Fruit fly (Drosophila melanogaster) whole organism, embryonic: ENCODE results near the gene CG11409.

Source experiments
- Atf6 ChIP-seq: fragments of 200-800 bp; sonication (Bioruptor generic); IDR thresholded peaks from 2 replicates; pipeline ENCODE4 v1.3.6; 2022; ENCODE audit warnings: missing biosample characterization, missing genetic modification characterization
- CG1024 ChIP-seq: fragments of 200-800 bp; sonication (Bioruptor generic); IDR thresholded peaks from 2 replicates; pipeline ENCODE4 v1.3.6; 2022; ENCODE audit warnings: missing biosample characterization, missing genetic modification characterization
- CG10431 ChIP-seq: fragments of 200-800 bp; sonication (Bioruptor generic); optimal IDR thresholded peaks from 3 replicates; lab custom pipeline; 2018; ENCODE audit warnings: missing biosample characterization, mild to moderate bottlenecking, missing genetic modification characterization
- CG10654 ChIP-seq: fragments of 200-800 bp; sonication (Bioruptor generic); optimal IDR thresholded peaks from 2 replicates; lab custom pipeline; 2016; ENCODE audit warnings: missing biosample characterization, missing genetic modification characterization
- CG11398 ChIP-seq: fragments of 200-800 bp; sonication (Bioruptor generic); optimal IDR thresholded peaks from 2 replicates; lab custom pipeline; 2016; ENCODE audit warnings: missing biosample characterization, missing genetic modification characterization
- CG12391 ChIP-seq: fragments of 200-800 bp; sonication (Bioruptor generic); optimal IDR thresholded peaks from 3 replicates; lab custom pipeline; 2018; ENCODE audit warnings: missing biosample characterization, mild to moderate bottlenecking, missing genetic modification characterization, moderate library complexity
- CG12744 ChIP-seq: fragments of 200-800 bp; sonication (Bioruptor generic); optimal IDR thresholded peaks from 2 replicates; lab custom pipeline; 2016; ENCODE audit warnings: missing biosample characterization, missing genetic modification characterization
- CG12769 ChIP-seq: fragments of 200-800 bp; sonication (Bioruptor generic); optimal IDR thresholded peaks from 2 replicates; lab custom pipeline; 2019; ENCODE audit warnings: missing biosample characterization, mild to moderate bottlenecking, missing genetic modification characterization, moderate library complexity
- CG12942 ChIP-seq: fragments of 200-800 bp; sonication (Bioruptor generic); optimal IDR thresholded peaks from 3 replicates; lab custom pipeline; 2016; ENCODE audit warnings: missing biosample characterization, missing genetic modification characterization
- CG14050 ChIP-seq: fragments of 200-800 bp; sonication (Bioruptor generic); IDR thresholded peaks from 3 replicates; pipeline ENCODE4 v1.3.6; 2022; ENCODE audit warnings: missing biosample characterization, missing genetic modification characterization
- CG15073 ChIP-seq: fragments of 200-800 bp; sonication (Bioruptor generic); optimal IDR thresholded peaks from 2 replicates; lab custom pipeline; 2016; ENCODE audit warnings: missing biosample characterization, missing genetic modification characterization
- CG15696 ChIP-seq: fragments of 200-800 bp; sonication (Bioruptor generic); optimal IDR thresholded peaks from 2 replicates; lab custom pipeline; 2019; ENCODE audit warnings: missing biosample characterization, mild to moderate bottlenecking, missing genetic modification characterization, moderate library complexity
- CG16863 ChIP-seq: fragments of 200-800 bp; sonication (Bioruptor generic); optimal IDR thresholded peaks from 3 replicates; lab custom pipeline; 2016; ENCODE audit warnings: missing biosample characterization, missing genetic modification characterization
- CG17568 ChIP-seq: fragments of 200-800 bp; sonication (Bioruptor generic); optimal IDR thresholded peaks from 2 replicates; lab custom pipeline; 2018; ENCODE audit warnings: missing biosample characterization, mild to moderate bottlenecking, missing genetic modification characterization, moderate library complexity
- CG1792 ChIP-seq: fragments of 200-800 bp; sonication (Bioruptor generic); optimal IDR thresholded peaks from 2 replicates; lab custom pipeline; 2016; ENCODE audit warnings: missing biosample characterization, missing genetic modification characterization
- CG2678 ChIP-seq: fragments of 200-800 bp; sonication (Bioruptor generic); optimal IDR thresholded peaks from 3 replicates; lab custom pipeline; 2019; ENCODE audit warnings: missing biosample characterization, mild to moderate bottlenecking, missing genetic modification characterization, moderate library complexity
- CG2875 ChIP-seq: fragments of 200-800 bp; sonication (Bioruptor generic); optimal IDR thresholded peaks from 2 replicates; lab custom pipeline; 2017; ENCODE audit warnings: missing biosample characterization, mild to moderate bottlenecking, missing genetic modification characterization, missing genetic modification reagents
- CG31224 ChIP-seq: fragments of 200-800 bp; sonication (Bioruptor generic); IDR thresholded peaks from 2 replicates; pipeline ENCODE4 v1.3.6; 2022; ENCODE audit warnings: missing biosample characterization, missing genetic modification characterization
- CG31388 ChIP-seq: fragments of 200-800 bp; sonication (Bioruptor generic); optimal IDR thresholded peaks from 2 replicates; lab custom pipeline; 2016; ENCODE audit warnings: missing biosample characterization, missing genetic modification characterization
- CG33557 ChIP-seq: fragments of 200-800 bp; sonication (Bioruptor generic); optimal IDR thresholded peaks from 2 replicates; lab custom pipeline; 2019; ENCODE audit warnings: missing biosample characterization, mild to moderate bottlenecking, missing genetic modification characterization, moderate library complexity
- CG3407 ChIP-seq: fragments of 200-800 bp; sonication (Bioruptor generic); optimal IDR thresholded peaks from 2 replicates; lab custom pipeline; 2018; ENCODE audit warnings: missing biosample characterization, mild to moderate bottlenecking, missing genetic modification characterization
- CG34376 ChIP-seq: fragments of 200-800 bp; sonication (Bioruptor generic); optimal IDR thresholded peaks from 2 replicates; lab custom pipeline; 2018; ENCODE audit warnings: missing biosample characterization, mild to moderate bottlenecking, missing genetic modification characterization
- CG4360 ChIP-seq: fragments of 200-800 bp; sonication (Bioruptor generic); IDR thresholded peaks from 2 replicates; pipeline ENCODE4 v1.3.6; 2022; ENCODE audit warnings: missing biosample characterization, missing genetic modification characterization
- CG4730 ChIP-seq: fragments of 200-800 bp; sonication (Bioruptor generic); IDR thresholded peaks from 2 replicates; pipeline ENCODE4 v1.3.6; 2022; ENCODE audit warnings: missing biosample characterization, missing genetic modification characterization
- CG5180 ChIP-seq: fragments of 200-800 bp; sonication (Bioruptor generic); optimal IDR thresholded peaks from 3 replicates; lab custom pipeline; 2017; ENCODE audit warnings: missing biosample characterization, missing genetic modification characterization, mild to moderate bottlenecking, moderate library complexity, missing genetic modification reagents
- CG7372 ChIP-seq: fragments of 200-800 bp; sonication (Bioruptor generic); IDR thresholded peaks from 2 replicates; pipeline ENCODE4 v1.3.6; 2022; ENCODE audit warnings: missing biosample characterization, missing genetic modification characterization
- CG8089 ChIP-seq: fragments of 200-800 bp; sonication (Bioruptor generic); optimal IDR thresholded peaks from 3 replicates; lab custom pipeline; 2016; ENCODE audit warnings: missing biosample characterization, missing genetic modification characterization
- CG8290 ChIP-seq, 3 experiments: fragments of 200-800 bp; sonication (Bioruptor generic); optimal IDR thresholded peaks; 2 replicates each; lab custom pipeline; 2016 to 2019; ENCODE audit warnings: missing biosample characterization in 3 of 3, missing genetic modification characterization in 3 of 3, mild to moderate bottlenecking in 2 of 3, moderate library complexity in 1 of 3
- CG9215 ChIP-seq: fragments of 200-800 bp; sonication (Bioruptor generic); IDR thresholded peaks from 2 replicates; pipeline ENCODE4 v1.3.6; 2022; ENCODE audit warnings: missing biosample characterization, missing genetic modification characterization
- Fer1 ChIP-seq: fragments of 200-800 bp; sonication (Bioruptor generic); optimal IDR thresholded peaks from 2 replicates; lab custom pipeline; 2017; ENCODE audit warnings: missing biosample characterization, mild to moderate bottlenecking, missing genetic modification characterization
- H15 ChIP-seq: fragments of 200-800 bp; sonication (Bioruptor generic); IDR thresholded peaks from 3 replicates; pipeline ENCODE4 v1.3.6; 2022; ENCODE audit warnings: missing biosample characterization, missing genetic modification characterization
- HLH3B ChIP-seq: fragments of 200-800 bp; sonication (Bioruptor generic); IDR thresholded peaks from 2 replicates; pipeline ENCODE4 v1.3.6; 2022; ENCODE audit warnings: missing biosample characterization, missing genetic modification characterization
- Hand ChIP-seq: fragments of 200-800 bp; sonication (Bioruptor generic); optimal IDR thresholded peaks from 2 replicates; lab custom pipeline; 2017; ENCODE audit warnings: mild to moderate bottlenecking, missing biosample characterization, missing genetic modification reagents, missing genetic modification characterization
- Meics ChIP-seq: fragments of 200-800 bp; sonication (Bioruptor generic); optimal IDR thresholded peaks from 2 replicates; lab custom pipeline; 2017; ENCODE audit warnings: missing biosample characterization, mild to moderate bottlenecking, missing genetic modification characterization
- Myb ChIP-seq: fragments of 200-800 bp; sonication (Bioruptor generic); optimal IDR thresholded peaks from 2 replicates; lab custom pipeline; 2016; ENCODE audit warnings: missing biosample characterization, missing genetic modification characterization
- Opbp ChIP-seq: fragments of 200-800 bp; sonication (Bioruptor generic); IDR thresholded peaks from 3 replicates; pipeline ENCODE4 v1.3.6; 2022; ENCODE audit warnings: missing biosample characterization, missing genetic modification characterization; ENCODE audit not compliant: partially characterized antibody
- YL-1 ChIP-seq: fragments of 200-800 bp; sonication (Bioruptor generic); optimal IDR thresholded peaks from 3 replicates; lab custom pipeline; 2017; ENCODE audit warnings: missing biosample characterization, mild to moderate bottlenecking, missing genetic modification characterization
- ara ChIP-seq: fragments of 200-800 bp; sonication (Bioruptor generic); IDR thresholded peaks from 2 replicates; pipeline ENCODE4 v1.3.6; 2022; ENCODE audit warnings: missing biosample characterization, missing genetic modification characterization
- cas ChIP-seq: fragments of 200-800 bp; sonication (Bioruptor generic); IDR thresholded peaks from 2 replicates; pipeline ENCODE4 v1.3.6; 2022; ENCODE audit warnings: missing biosample characterization, missing genetic modification characterization
- chif ChIP-seq, 2 experiments: fragments of 200-800 bp; sonication (Bioruptor generic); optimal IDR thresholded peaks; 3 replicates each; lab custom pipeline; 2016; ENCODE audit warnings: missing biosample characterization in 2 of 2, missing genetic modification characterization in 2 of 2
- dimm ChIP-seq: fragments of 200-800 bp; sonication (Bioruptor generic); IDR thresholded peaks from 2 replicates; pipeline ENCODE4 v1.3.6; 2022; ENCODE audit warnings: missing biosample characterization, missing genetic modification characterization
- esg ChIP-seq: fragments of 200-800 bp; sonication (Bioruptor generic); conservative IDR thresholded peaks from 2 replicates; pipeline ENCODE4 v1.3.6; 2022; ENCODE audit warnings: missing biosample characterization, missing genetic modification characterization
- gro ChIP-seq: fragments of 200-800 bp; sonication (Bioruptor generic); optimal IDR thresholded peaks from 2 replicates; lab custom pipeline; 2016; ENCODE audit warnings: missing biosample characterization, missing genetic modification characterization
- jigr1 ChIP-seq: fragments of 200-800 bp; sonication (Bioruptor generic); IDR thresholded peaks from 3 replicates; pipeline ENCODE4 v1.3.6; 2022; ENCODE audit warnings: missing biosample characterization, missing genetic modification characterization
- maf-S ChIP-seq: fragments of 200-800 bp; sonication (Bioruptor generic); optimal IDR thresholded peaks from 2 replicates; lab custom pipeline; 2016; ENCODE audit warnings: missing biosample characterization, missing genetic modification characterization
- nom ChIP-seq: fragments of 200-800 bp; sonication (Bioruptor generic); optimal IDR thresholded peaks from 2 replicates; lab custom pipeline; 2017; ENCODE audit warnings: missing biosample characterization, missing genetic modification characterization, mild to moderate bottlenecking, moderate library complexity, missing genetic modification reagents
- repo ChIP-seq: fragments of 200-800 bp; sonication (Bioruptor generic); optimal IDR thresholded peaks from 2 replicates; lab custom pipeline; 2016; ENCODE audit warnings: missing biosample characterization, missing genetic modification characterization
- row ChIP-seq: fragments of 200-800 bp; sonication (Bioruptor generic); IDR thresholded peaks from 3 replicates; pipeline ENCODE4 v1.3.6; 2022; ENCODE audit warnings: missing biosample characterization, missing genetic modification characterization
- scrt ChIP-seq: fragments of 200-800 bp; sonication (Bioruptor generic); optimal IDR thresholded peaks from 2 replicates; lab custom pipeline; 2018; ENCODE audit warnings: missing biosample characterization, mild to moderate bottlenecking, missing genetic modification characterization, moderate library complexity
- sqz ChIP-seq: fragments of 200-800 bp; sonication (Bioruptor generic); optimal IDR thresholded peaks from 3 replicates; lab custom pipeline; 2018; ENCODE audit warnings: missing biosample characterization, mild to moderate bottlenecking, missing genetic modification characterization
- tin ChIP-seq: fragments of 200-800 bp; sonication (Bioruptor generic); optimal IDR thresholded peaks from 3 replicates; lab custom pipeline; 2016; ENCODE audit warnings: missing biosample characterization, missing genetic modification characterization

The CG11409 gene

DNA sequence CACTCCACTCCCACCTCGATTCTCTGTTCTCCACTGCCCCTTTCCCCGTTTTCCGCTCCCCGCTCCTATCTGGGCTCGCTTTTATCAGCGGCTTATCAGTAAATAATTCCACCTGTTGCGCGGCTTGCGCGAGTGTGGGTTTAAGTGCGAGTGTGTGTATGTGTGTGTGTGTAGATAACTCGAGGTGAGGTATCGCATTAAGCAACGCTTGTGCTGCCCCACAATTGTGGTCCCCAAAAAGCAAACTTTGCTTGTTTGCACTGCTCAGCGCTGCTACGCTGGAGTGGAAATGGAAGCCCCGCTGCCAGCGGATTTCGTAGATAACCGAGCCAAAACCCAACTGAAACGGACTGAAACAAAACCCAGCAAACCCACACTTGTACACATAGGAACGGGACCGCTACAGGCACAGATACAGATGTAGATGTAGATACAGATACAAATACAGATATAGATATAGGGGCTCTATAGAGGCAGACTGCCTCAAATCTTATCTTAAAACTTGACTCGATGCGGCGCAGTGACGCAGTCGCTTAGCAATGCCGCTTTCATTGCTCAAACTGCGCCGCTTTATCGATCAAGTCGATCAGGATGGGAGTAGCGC is 45.9 kb upstream of the CG11409 start (continued):
- TF ChIP-seq CG8290 (GFP tag; optimal IDR thresholded peaks at IDR 0.05; lab: Kevin White, UChicago): no peak
- TF ChIP-seq CG8290 (tag; optimal IDR thresholded peaks at IDR 0.05; lab: Kevin White, UChicago): peak in 1 of 2 experiments; percentile 34
- TF ChIP-seq CG7372 (GFP tag; lab: Robert Waterston, UW): no peak
- no peak for TF ChIP-seq tin (GFP tag; lab: Kevin White, UChicago)
- TF ChIP-seq Opbp (GFP tag; lab: Robert Waterston, UW): no peak
- TF ChIP-seq CG1792 (GFP tag; lab: Kevin White, UChicago): no peak
- no peak for TF ChIP-seq CG17568 (GFP tag; lab: Kevin White, UChicago)
- TF ChIP-seq CG14050 (GFP tag; lab: Robert Waterston, UW): no peak
- peak; percentile 11 for TF ChIP-seq CG5180
- TF ChIP-seq Atf6: no peak
- no peak for TF ChIP-seq CG9215 (GFP tag; lab: Robert Waterston, UW)
- TF ChIP-seq CG3407 (GFP tag; lab: Kevin White, UChicago): peak; percentile 35
- TF ChIP-seq jigr1 (GFP tag; lab: Robert Waterston, UW): no peak
- TF ChIP-seq esg: no peak
- peak; percentile 32 for TF ChIP-seq CG34376
- TF ChIP-seq nom (GFP tag; lab: Kevin White, UChicago): no peak
- TF ChIP-seq CG31224 (GFP tag; lab: Robert Waterston, UW): no peak
- TF ChIP-seq CG31388 (GFP tag; lab: Kevin White, UChicago): no peak
- no peak for TF ChIP-seq CG10654 (GFP tag; lab: Kevin White, UChicago)
- TF ChIP-seq CG12769: peak; percentile 32
- no peak for TF ChIP-seq Meics (GFP tag; lab: Kevin White, UChicago)
- no peak for TF ChIP-seq Hand (GFP tag; lab: Kevin White, UChicago)
- no peak for TF ChIP-seq CG10431 (GFP tag; lab: Kevin White, UChicago)
- no peak for TF ChIP-seq CG11398
- no peak for TF ChIP-seq CG12942 (GFP tag; lab: Kevin White, UChicago)
- peak; percentile 2 for TF ChIP-seq CG15696 (tag; lab: Kevin White, UChicago)
- TF ChIP-seq ara (GFP tag; lab: Robert Waterston, UW): no peak
- TF ChIP-seq YL-1 (GFP tag; lab: Kevin White, UChicago): no peak
- TF ChIP-seq CG1024: no peak
- no peak for TF ChIP-seq repo (GFP tag; lab: Kevin White, UChicago)
- no peak for TF ChIP-seq dimm (GFP tag; lab: Robert Waterston, UW)
- TF ChIP-seq CG33557 (GFP tag; lab: Kevin White, UChicago): no peak
- no peak for TF ChIP-seq CG16863 (GFP tag; lab: Kevin White, UChicago)
- TF ChIP-seq row: no peak
- TF ChIP-seq Fer1 (GFP tag; lab: Kevin White, UChicago): peak; percentile 45
- no peak for TF ChIP-seq chif (GFP tag; optimal IDR thresholded peaks at IDR 0.05; lab: Kevin White, UChicago)
- no peak for TF ChIP-seq Myb (GFP tag; lab: Kevin White, UChicago)
- TF ChIP-seq CG2875 (GFP tag; lab: Kevin White, UChicago): peak; percentile 47
- TF ChIP-seq gro (GFP tag; lab: Kevin White, UChicago): no peak
- TF ChIP-seq scrt (GFP tag; lab: Kevin White, UChicago): no peak
- peak; percentile 35 for TF ChIP-seq CG2678 (tag; lab: Kevin White, UChicago)
- TF ChIP-seq CG8089 (GFP tag; lab: Kevin White, UChicago): no peak
- peak; percentile 7; the same call in 1 of the 2 replicates for TF ChIP-seq HLH3B (GFP tag; lab: Robert Waterston, UW)
- no peak for TF ChIP-seq maf-S
- no peak for TF ChIP-seq CG12391 (tag; lab: Kevin White, UChicago)
- no peak for TF ChIP-seq CG4360
- TF ChIP-seq H15: no peak
- no peak for TF ChIP-seq sqz (GFP tag; lab: Kevin White, UChicago)
- no peak for TF ChIP-seq CG15073 (GFP tag; lab: Kevin White, UChicago)
- no peak for TF ChIP-seq CG4730
- TF ChIP-seq CG12744 (GFP tag; lab: Kevin White, UChicago): no peak
- no peak for TF ChIP-seq cas (GFP tag; lab: Robert Waterston, UW)
